Fruit fly (Drosophila melanogaster) whole organism, embryonic: ENCODE measurements around the gene Leash.

Source experiments
- BEAF-32 ChIP-seq: fragments of 200-800 bp; sonication (Bioruptor generic); optimal IDR thresholded peaks from 3 replicates; lab custom pipeline; 2017; ENCODE audit warnings: missing biosample characterization, missing genetic modification characterization, mild to moderate bottlenecking, moderate library complexity, missing genetic modification reagents
- C15 ChIP-seq: fragments of 200-800 bp; sonication (Bioruptor generic); IDR thresholded peaks from 3 replicates; pipeline ENCODE4 v1.3.6; 2022; ENCODE audit warnings: missing biosample characterization, missing genetic modification characterization
- CG10366 ChIP-seq: fragments of 200-800 bp; sonication (Bioruptor generic); IDR thresholded peaks from 2 replicates; pipeline ENCODE4 v1.3.6; 2022; ENCODE audit warnings: missing biosample characterization, missing genetic modification characterization
- CG13624 ChIP-seq: fragments of 200-800 bp; sonication (Bioruptor generic); optimal IDR thresholded peaks from 2 replicates; lab custom pipeline; 2016; ENCODE audit warnings: missing biosample characterization, missing genetic modification characterization
- CG14050 ChIP-seq: fragments of 200-800 bp; sonication (Bioruptor generic); IDR thresholded peaks from 3 replicates; pipeline ENCODE4 v1.3.6; 2022; ENCODE audit warnings: missing biosample characterization, missing genetic modification characterization
- CG1529 ChIP-seq: fragments of 200-800 bp; sonication (Bioruptor generic); optimal IDR thresholded peaks from 3 replicates; lab custom pipeline; 2018; ENCODE audit warnings: missing biosample characterization, missing genetic modification characterization
- CG17568 ChIP-seq: fragments of 200-800 bp; sonication (Bioruptor generic); optimal IDR thresholded peaks from 2 replicates; lab custom pipeline; 2018; ENCODE audit warnings: missing biosample characterization, mild to moderate bottlenecking, missing genetic modification characterization, moderate library complexity
- CG30431 ChIP-seq: fragments of 200-800 bp; sonication (Bioruptor generic); optimal IDR thresholded peaks from 2 replicates; lab custom pipeline; 2017; ENCODE audit warnings: missing biosample characterization, missing genetic modification characterization
- CG32772 ChIP-seq: fragments of 200-800 bp; sonication (Bioruptor generic); IDR thresholded peaks from 2 replicates; pipeline ENCODE4 v1.3.6; 2022; ENCODE audit warnings: missing biosample characterization, missing genetic modification characterization
- CG3281 ChIP-seq: fragments of 200-800 bp; sonication (Bioruptor generic); optimal IDR thresholded peaks from 3 replicates; lab custom pipeline; 2017; ENCODE audit warnings: missing biosample characterization, mild to moderate bottlenecking, missing genetic modification characterization
- CG3838 ChIP-seq: fragments of 200-800 bp; sonication (Bioruptor generic); optimal IDR thresholded peaks from 3 replicates; lab custom pipeline; 2016; ENCODE audit warnings: missing biosample characterization, missing genetic modification characterization
- CG3847 ChIP-seq: fragments of 200-800 bp; sonication (Bioruptor generic); IDR thresholded peaks from 2 replicates; pipeline ENCODE4 v1.3.6; 2022; ENCODE audit warnings: missing biosample characterization, missing genetic modification characterization
- CG42726 ChIP-seq: fragments of 200-800 bp; sonication (Bioruptor generic); IDR thresholded peaks from 2 replicates; pipeline ENCODE4 v1.3.6; 2022; ENCODE audit warnings: missing biosample characterization, missing genetic modification characterization; ENCODE audit not compliant: partially characterized antibody
- CG4328 ChIP-seq: fragments of 200-800 bp; sonication (Bioruptor generic); optimal IDR thresholded peaks from 3 replicates; lab custom pipeline; 2017; ENCODE audit warnings: missing biosample characterization, missing genetic modification reagents, missing genetic modification characterization
- CG4707 ChIP-seq: fragments of 200-800 bp; sonication (Bioruptor generic); optimal IDR thresholded peaks from 2 replicates; lab custom pipeline; 2018; ENCODE audit warnings: missing biosample characterization, mild to moderate bottlenecking, missing genetic modification characterization, moderate library complexity
- CG6254 ChIP-seq: fragments of 200-800 bp; sonication (Bioruptor generic); optimal IDR thresholded peaks from 3 replicates; lab custom pipeline; 2017; ENCODE audit warnings: mild to moderate bottlenecking, missing biosample characterization, missing genetic modification reagents, missing genetic modification characterization
- CG6272 ChIP-seq: fragments of 200-800 bp; sonication (Bioruptor generic); IDR thresholded peaks from 2 replicates; pipeline ENCODE4 v1.3.6; 2022; ENCODE audit warnings: missing biosample characterization, missing genetic modification characterization
- CG7357 ChIP-seq: fragments of 200-800 bp; sonication (Bioruptor generic); IDR thresholded peaks from 3 replicates; pipeline ENCODE4 v1.3.6; 2022; ENCODE audit warnings: missing biosample characterization, missing genetic modification characterization
- CG8765 ChIP-seq: fragments of 200-800 bp; sonication (Bioruptor generic); IDR thresholded peaks from 2 replicates; pipeline ENCODE4 v1.3.6; 2022; ENCODE audit warnings: missing biosample characterization, missing genetic modification characterization
- Lpt ChIP-seq: fragments of >200 bp; optimal IDR thresholded peaks from 2 replicates; lab custom pipeline; 2018; ENCODE audit warnings: missing biosample characterization, missing genetic modification characterization
- NC2α ChIP-seq: fragments of 200-800 bp; sonication (Bioruptor generic); optimal IDR thresholded peaks from 2 replicates; lab custom pipeline; 2016; ENCODE audit warnings: missing biosample characterization, missing genetic modification characterization
- Neu2 ChIP-seq: fragments of 200-800 bp; sonication (Bioruptor generic); optimal IDR thresholded peaks from 3 replicates; lab custom pipeline; 2016; ENCODE audit warnings: missing biosample characterization, missing genetic modification characterization, borderline replicate concordance
- Nf-YB ChIP-seq: fragments of 200-800 bp; sonication (Bioruptor generic); optimal IDR thresholded peaks from 3 replicates; lab custom pipeline; 2019; ENCODE audit warnings: missing biosample characterization, mild to moderate bottlenecking, missing genetic modification characterization, moderate library complexity
- NfI ChIP-seq: fragments of 200-800 bp; sonication (Bioruptor generic); optimal IDR thresholded peaks from 3 replicates; lab custom pipeline; 2018; ENCODE audit warnings: missing biosample characterization, mild to moderate bottlenecking, missing genetic modification characterization, moderate library complexity
- Ptx1 ChIP-seq: fragments of 200-800 bp; sonication (Bioruptor generic); IDR thresholded peaks from 2 replicates; pipeline ENCODE4 v1.3.6; 2022; ENCODE audit warnings: missing biosample characterization, missing genetic modification characterization
- Taf1 ChIP-seq: fragments of 200-800 bp; sonication (Bioruptor generic); IDR thresholded peaks from 2 replicates; pipeline ENCODE4 v1.3.6; 2022; ENCODE audit warnings: missing biosample characterization, missing genetic modification characterization
- ara ChIP-seq: fragments of 200-800 bp; sonication (Bioruptor generic); IDR thresholded peaks from 2 replicates; pipeline ENCODE4 v1.3.6; 2022; ENCODE audit warnings: missing biosample characterization, missing genetic modification characterization
- ash1 ChIP-seq: fragments of 200-800 bp; sonication (Bioruptor generic); optimal IDR thresholded peaks from 2 replicates; lab custom pipeline; 2018; ENCODE audit warnings: missing biosample characterization, mild to moderate bottlenecking, missing genetic modification characterization
- az2 ChIP-seq: fragments of 200-800 bp; sonication (Bioruptor generic); optimal IDR thresholded peaks from 3 replicates; lab custom pipeline; 2016; ENCODE audit warnings: missing biosample characterization, missing genetic modification characterization
- bsh ChIP-seq, 2 experiments: fragments of 200-800 bp; sonication (Bioruptor generic); optimal IDR thresholded peaks; 2 replicates each; lab custom pipeline; 2017 to 2018; ENCODE audit warnings: mild to moderate bottlenecking in 2 of 2, missing biosample characterization in 2 of 2, missing genetic modification characterization in 2 of 2, moderate library complexity in 1 of 2
- cato ChIP-seq: fragments of 200-800 bp; sonication (Bioruptor generic); optimal IDR thresholded peaks from 2 replicates; lab custom pipeline; 2016; ENCODE audit warnings: missing biosample characterization, missing genetic modification characterization, borderline replicate concordance
- crol ChIP-seq: fragments of 200-800 bp; sonication (Bioruptor generic); IDR thresholded peaks from 2 replicates; pipeline ENCODE4 v1.3.6; 2022; ENCODE audit warnings: missing biosample characterization, missing genetic modification characterization
- dimm ChIP-seq: fragments of 200-800 bp; sonication (Bioruptor generic); IDR thresholded peaks from 2 replicates; pipeline ENCODE4 v1.3.6; 2022; ENCODE audit warnings: missing biosample characterization, missing genetic modification characterization
- disco-r ChIP-seq: fragments of 200-800 bp; sonication (Bioruptor generic); optimal IDR thresholded peaks from 2 replicates; lab custom pipeline; 2016; ENCODE audit warnings: missing biosample characterization, missing genetic modification characterization
- dm ChIP-seq: fragments of 200-800 bp; sonication (Bioruptor generic); optimal IDR thresholded peaks from 3 replicates; lab custom pipeline; 2016; ENCODE audit warnings: missing biosample characterization, missing genetic modification characterization
- ham ChIP-seq: fragments of 200-800 bp; sonication (Bioruptor generic); IDR thresholded peaks from 2 replicates; pipeline ENCODE4 v1.3.6; 2022; ENCODE audit warnings: missing biosample characterization, missing genetic modification characterization
- mirr ChIP-seq: fragments of 200-800 bp; sonication (Bioruptor generic); optimal IDR thresholded peaks from 3 replicates; lab custom pipeline; 2018; ENCODE audit warnings: missing biosample characterization, mild to moderate bottlenecking, missing genetic modification characterization
- mld ChIP-seq: fragments of 200-800 bp; sonication (Bioruptor generic); IDR thresholded peaks from 3 replicates; pipeline ENCODE4 v1.3.6; 2022; ENCODE audit warnings: missing biosample characterization, missing genetic modification characterization; ENCODE audit not compliant: partially characterized antibody
- odd ChIP-seq: fragments of 200-800 bp; sonication (Bioruptor generic); optimal IDR thresholded peaks from 2 replicates; lab custom pipeline; 2017; ENCODE audit warnings: missing biosample characterization, mild to moderate bottlenecking, missing genetic modification characterization
- p53 ChIP-seq: fragments of 200-800 bp; sonication (Bioruptor generic); optimal IDR thresholded peaks from 2 replicates; lab custom pipeline; 2016; ENCODE audit warnings: missing biosample characterization, missing genetic modification characterization
- pnt ChIP-seq: fragments of 200-800 bp; sonication (Bioruptor generic); optimal IDR thresholded peaks from 3 replicates; lab custom pipeline; 2016; ENCODE audit warnings: missing biosample characterization, missing genetic modification characterization
- slp2 ChIP-seq: fragments of 200-800 bp; sonication (Bioruptor generic); optimal IDR thresholded peaks from 2 replicates; lab custom pipeline; 2016; ENCODE audit warnings: missing biosample characterization, missing genetic modification characterization
- tna ChIP-seq: fragments of 200-800 bp; sonication (Bioruptor generic); IDR thresholded peaks from 2 replicates; pipeline ENCODE4 v1.3.6; 2022; ENCODE audit warnings: missing biosample characterization, missing genetic modification characterization; ENCODE audit not compliant: partially characterized antibody
- ttk ChIP-seq: fragments of 200-800 bp; sonication (Bioruptor generic); IDR thresholded peaks from 2 replicates; pipeline ENCODE4 v2.1.2; 2022; ENCODE audit warnings: missing biosample characterization, missing genetic modification characterization
- tup ChIP-seq: fragments of 200-800 bp; sonication (Bioruptor generic); optimal IDR thresholded peaks from 2 replicates; lab custom pipeline; 2016; ENCODE audit warnings: missing biosample characterization, mild to moderate bottlenecking, missing genetic modification characterization, moderate library complexity
- unpg ChIP-seq: fragments of 200-800 bp; sonication (Bioruptor generic); optimal IDR thresholded peaks from 3 replicates; lab custom pipeline; 2018; ENCODE audit warnings: missing biosample characterization, mild to moderate bottlenecking, missing genetic modification characterization, moderate library complexity
- zen2 ChIP-seq: fragments of 200-800 bp; sonication (Bioruptor generic); IDR thresholded peaks from 3 replicates; pipeline ENCODE4 v1.3.6; 2022; ENCODE audit warnings: missing biosample characterization, missing genetic modification characterization; ENCODE audit not compliant: partially characterized antibody
- zf30C ChIP-seq: fragments of 200-800 bp; sonication (Bioruptor generic); optimal IDR thresholded peaks from 3 replicates; lab custom pipeline; 2018; ENCODE audit warnings: missing biosample characterization, mild to moderate bottlenecking, missing genetic modification characterization

Gene Leash

DNA sequence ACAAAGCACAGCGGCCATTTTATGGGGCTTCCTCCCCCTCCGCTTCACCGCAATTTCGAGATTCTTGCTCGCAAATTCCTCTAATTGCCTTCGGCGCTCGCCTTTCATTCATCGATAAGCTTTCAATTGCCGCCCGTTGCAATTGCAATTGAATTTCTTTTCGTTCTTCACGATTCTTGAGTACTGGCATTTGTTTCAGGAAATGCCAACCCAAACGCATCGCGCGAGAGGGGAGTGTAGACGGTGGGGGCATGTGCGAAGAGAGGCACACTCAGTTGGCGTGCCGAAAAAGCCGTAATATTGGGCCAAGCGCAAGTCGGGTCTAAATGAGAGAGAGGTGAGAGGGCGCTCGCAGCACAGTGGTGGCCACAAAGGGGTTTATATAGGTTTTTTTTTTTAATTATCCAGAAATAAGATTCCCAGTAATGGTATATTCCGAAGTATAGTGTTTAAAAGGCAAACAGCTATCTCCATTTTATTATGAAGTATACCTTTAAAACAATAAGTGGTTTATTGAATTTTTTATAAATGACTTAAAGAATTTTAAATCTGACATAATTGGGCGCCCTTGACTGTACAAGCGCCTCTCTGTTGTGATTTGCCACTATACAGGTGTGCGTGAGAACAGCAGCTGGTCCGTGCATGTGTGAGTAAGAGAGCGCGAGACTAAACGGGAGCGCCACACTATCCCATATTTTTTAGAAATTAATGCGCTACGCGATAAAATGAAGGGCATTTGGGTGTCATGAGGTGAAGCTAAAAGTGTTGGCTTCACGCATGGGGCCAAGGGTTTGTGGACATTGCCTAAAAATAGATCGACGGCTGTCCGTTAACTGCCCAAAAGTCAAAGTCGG lies 1.3 kb downstream of the Leash start (continued):
- TF ChIP-seq ash1 (no peak), ara (peak; percentile 77), pnt (GFP tag; lab: Kevin White, UChicago) (peak; percentile 66), CG17568 (GFP tag; lab: Kevin White, UChicago) (peak; percentile 81), mld (GFP tag; lab: Robert Waterston, UW) (no peak), az2 (GFP tag; lab: Kevin White, UChicago) (peak; percentile 86), CG30431 (GFP tag; lab: Kevin White, UChicago) (peak; percentile 60), ham (peak; percentile 70; the same call in 1 of the 2 replicates), CG10366 (GFP tag; lab: Robert Waterston, UW) (peak; percentile 85), unpg (GFP tag; lab: Kevin White, UChicago) (peak; percentile 94), CG32772 (GFP tag; lab: Robert Waterston, UW) (peak; percentile 85), CG3847 (GFP tag; lab: Robert Waterston, UW) (peak; percentile 91), disco-r (GFP tag; lab: Kevin White, UChicago) (peak; percentile 83), crol (GFP tag; lab: Robert Waterston, UW) (peak; percentile 92), ttk (peak; percentile 84), p53 (GFP tag; lab: Kevin White, UChicago) (peak; percentile 17), dm (GFP tag; lab: Kevin White, UChicago) (peak; percentile 60), CG3281 (GFP tag; lab: Kevin White, UChicago) (peak; percentile 92), CG7357 (GFP tag; lab: Robert Waterston, UW) (peak; percentile 74), mirr (peak; percentile 58), slp2 (GFP tag; lab: Kevin White, UChicago) (peak; percentile 91), NC2α (GFP tag; lab: Kevin White, UChicago) (peak; percentile 66), Nf-YB (GFP tag; lab: Kevin White, UChicago) (peak; percentile 85), Ptx1 (peak; percentile 91), C15 (GFP tag; lab: Robert Waterston, UW) (peak; percentile 34; the same call in 1 of the 3 replicates), Neu2 (GFP tag; lab: Kevin White, UChicago) (peak; percentile 12), CG8765 (GFP tag; lab: Robert Waterston, UW) (peak; percentile 52; the same call in 1 of the 2 replicates), CG4707 (GFP tag; lab: Kevin White, UChicago) (peak; percentile 45), CG14050 (GFP tag; lab: Robert Waterston, UW) (peak; percentile 78), Taf1 (GFP tag; lab: Robert Waterston, UW) (peak; percentile 88), CG13624 (GFP tag; lab: Kevin White, UChicago) (peak; percentile 90), zf30C (GFP tag; lab: Kevin White, UChicago) (no peak), cato (GFP tag; lab: Kevin White, UChicago) (peak; percentile 57), zen2 (no peak), CG4328 (GFP tag; lab: Kevin White, UChicago) (peak; percentile 92), odd (GFP tag; lab: Kevin White, UChicago) (peak; percentile 94), tna (GFP tag; lab: Robert Waterston, UW) (0 out of 2 replicates have a peak, but pooled peaks have one; percentile 7), BEAF-32 (GFP tag; lab: Kevin White, UChicago) (peak; percentile 6), CG6254 (GFP tag; lab: Kevin White, UChicago) (peak; percentile 74), CG3838 (peak; percentile 65), tup (GFP tag; lab: Kevin White, UChicago) (peak; percentile 69), dimm (GFP tag; lab: Robert Waterston, UW) (peak; percentile 50; the same call in 1 of the 2 replicates), bsh (GFP tag; optimal IDR thresholded peaks at IDR 0.05; lab: Kevin White, UChicago) (peak; percentile 73 to 90), CG6272 (GFP tag; lab: Robert Waterston, UW) (peak; percentile 82), NfI (GFP tag; lab: Kevin White, UChicago) (peak; percentile 87), Lpt (GFP tag; lab: Kevin White, UChicago) (no peak), CG1529 (GFP tag; lab: Kevin White, UChicago) (peak; percentile 79), CG42726 (GFP tag; lab: Robert Waterston, UW) (no peak)
